Worm (Caenorhabditis elegans) whole organism, L4/young adult: ENCODE data around the gene C37H5.5.

Experiments
- W03F9.2 ChIP-seq: fragments of 150-350 bp; optimal IDR thresholded peaks from 2 replicates; lab custom pipeline; 2014; ENCODE audit warnings: missing biosample characterization, missing genetic modification characterization
- dao-5 ChIP-seq: sonication (generic microtip); optimal IDR thresholded peaks from 2 replicates; lab custom pipeline; 2016; ENCODE audit warnings: missing genotype, missing genetic modification characterization, moderate library complexity, missing compliant biosample characterization
- him-1 ChIP-seq: sonication (generic microtip); optimal IDR thresholded peaks from 2 replicates; lab custom pipeline; 2016; ENCODE audit warnings: missing genotype, missing genetic modification reagents, missing genetic modification characterization, missing compliant biosample characterization

The C37H5.5 gene

DNA sequence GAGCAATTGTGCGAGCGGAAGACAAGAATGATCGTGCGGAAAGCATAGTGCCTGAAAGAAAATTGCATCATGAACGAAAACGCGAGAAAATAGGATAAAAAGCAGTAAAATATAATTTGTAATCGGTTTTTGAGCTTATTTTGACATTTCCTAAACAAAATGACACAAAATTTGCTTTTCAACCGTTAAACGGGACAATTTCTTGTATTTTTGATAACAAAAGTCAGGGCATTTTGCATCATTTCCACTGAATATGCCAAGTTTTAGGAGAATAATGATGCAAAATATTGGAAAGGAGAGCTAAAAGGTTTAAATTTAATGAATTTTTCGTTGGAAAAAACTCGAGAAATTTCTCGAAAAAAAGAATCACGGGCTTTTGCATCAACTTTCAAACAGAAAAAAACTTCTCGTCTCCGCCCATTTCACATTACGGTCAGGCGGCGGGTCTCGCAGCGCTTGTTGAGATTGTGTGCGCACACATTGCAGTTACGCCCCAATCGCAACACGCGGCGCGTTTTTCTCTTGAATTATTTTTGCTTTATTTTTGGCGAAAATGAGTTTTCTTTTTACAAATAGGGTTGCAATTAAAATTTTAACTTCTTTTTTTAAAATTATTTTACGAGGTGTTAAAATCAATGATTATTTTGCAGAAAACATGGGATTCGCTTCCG, at the start of gene C37H5.5, which contains the start of gene hsp-6:
Gene C37H5.5 (plus strand): TSS at position 651 of the 671 bp plus-strand sequence.
Gene hsp-6 (minus strand): TSS at position 51 of the 671 bp plus-strand sequence.
- TF ChIP-seq dao-5, result no peak
- peak; percentile 14 for TF ChIP-seq him-1 (tag; lab: Kevin White, UChicago)
- TF ChIP-seq W03F9.2 (tag; lab: Kevin White, UChicago), result peak; percentile 93

DNA sequence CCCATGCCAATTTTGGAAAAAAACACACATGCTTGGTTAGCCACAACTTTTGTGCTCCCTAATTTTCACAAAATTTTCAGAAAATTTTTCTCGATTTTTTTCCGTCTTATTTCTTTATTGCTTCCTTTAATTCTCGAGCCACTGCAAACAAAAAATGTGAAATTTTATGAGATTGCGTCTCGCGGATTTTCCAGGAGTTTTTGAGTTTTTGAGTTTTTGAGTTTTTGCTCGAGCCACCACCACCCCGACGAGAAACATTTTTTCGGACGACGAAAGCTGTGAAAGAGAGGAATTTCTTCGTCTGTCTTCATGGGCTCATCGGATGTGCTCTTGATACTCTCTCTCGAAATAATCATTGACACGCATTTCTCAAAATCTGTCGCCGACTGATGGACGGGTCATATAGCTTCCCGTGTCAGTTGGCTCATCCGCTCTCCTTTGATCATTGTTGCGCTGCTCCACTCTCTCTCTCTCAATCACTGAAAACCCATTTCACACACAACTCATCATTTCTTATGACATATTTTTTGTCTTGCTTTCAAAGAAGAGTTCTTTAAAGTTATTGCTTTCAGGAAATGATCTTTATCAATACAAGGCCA, 49.7 kb upstream of the C37H5.5 start, which contains the start of gene C18G1.1:
Gene C18G1.1 (plus strand): TSS at position 573 of the 599 bp plus-strand sequence.
- no peak for TF ChIP-seq him-1 (tag; lab: Kevin White, UChicago)
- TF ChIP-seq dao-5, result no peak
- no peak for TF ChIP-seq W03F9.2 (tag; lab: Kevin White, UChicago)

DNA sequence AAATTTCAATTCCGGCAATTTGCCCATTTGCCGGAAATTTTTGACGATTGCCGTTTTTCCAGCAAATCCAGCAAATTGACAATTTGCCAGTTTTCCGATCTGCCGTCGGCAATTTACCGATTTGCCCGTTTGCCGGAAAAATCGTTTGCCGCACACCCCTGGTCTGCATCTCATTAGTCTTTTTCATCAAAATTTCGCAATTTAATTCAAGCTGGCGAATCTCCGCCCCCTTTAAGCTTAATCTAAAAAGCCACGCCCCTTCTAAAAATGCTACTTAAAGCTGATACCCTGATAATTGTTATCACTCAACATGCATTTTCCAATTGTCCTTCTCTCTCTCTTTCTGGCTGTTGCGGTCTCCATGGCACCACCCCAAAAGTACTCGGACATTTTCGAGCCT, 43.8 kb upstream of the C37H5.5 start, which contains the start of gene Y60C6A.1:
Gene Y60C6A.1 (plus strand): TSS at position 301 of the 400 bp plus-strand sequence.
- no peak for TF ChIP-seq dao-5
- no peak for TF ChIP-seq W03F9.2 (tag; lab: Kevin White, UChicago)
- TF ChIP-seq him-1 (tag; lab: Kevin White, UChicago), result no peak

DNA sequence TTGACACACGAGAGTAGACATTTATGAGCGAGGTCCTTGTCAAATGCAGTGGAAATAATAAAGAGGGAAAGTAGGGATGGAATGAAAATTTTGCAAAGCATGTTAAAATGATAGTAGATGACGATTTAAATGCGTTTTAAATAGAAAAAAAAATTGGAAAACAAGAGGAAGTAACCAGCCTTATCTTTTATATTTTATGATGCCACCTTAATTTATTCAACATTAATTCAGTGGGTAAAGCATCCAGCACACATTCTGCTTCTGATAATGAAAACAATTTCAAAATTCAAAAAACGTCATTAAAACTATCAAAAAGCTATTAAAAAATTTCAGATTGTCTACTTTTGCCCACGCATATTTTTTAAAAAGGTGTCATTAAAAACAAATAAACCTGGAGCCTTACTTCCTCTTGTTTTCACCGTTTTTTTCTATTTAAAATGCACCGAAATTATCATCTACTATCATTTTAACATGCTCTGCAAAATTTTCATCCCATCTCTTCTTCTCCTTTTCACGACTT, 41.8 kb upstream of the C37H5.5 start, which contains the start of the genes Y60C6A.2 and Y60C6A.3:
Gene Y60C6A.2 (minus strand): TSS at position 101 of the 520 bp plus-strand sequence.
Gene Y60C6A.3 (plus strand): TSS at position 470 of the 520 bp plus-strand sequence.
- TF ChIP-seq him-1 (tag; lab: Kevin White, UChicago) (no peak), dao-5 (no peak), W03F9.2 (tag; lab: Kevin White, UChicago) (no peak)

DNA sequence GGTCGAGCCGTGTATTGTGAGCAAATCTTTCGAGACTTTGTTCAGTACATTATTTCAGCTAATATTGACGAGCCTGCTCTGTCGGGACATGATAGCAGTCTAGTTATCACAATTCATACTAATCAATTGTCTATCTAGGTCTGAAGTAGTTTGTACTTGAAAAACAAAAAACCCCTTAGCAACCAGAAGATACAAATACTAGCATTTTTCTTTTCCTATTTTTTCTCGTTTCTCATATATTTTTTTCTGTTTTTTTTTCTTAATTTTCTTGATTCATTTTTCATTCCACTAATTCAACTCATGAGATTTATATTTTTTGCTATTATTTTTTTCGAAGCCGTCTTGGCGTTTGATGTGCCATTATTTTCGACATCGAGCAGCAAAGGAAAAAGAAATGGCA, 40.0 kb upstream of the C37H5.5 start, which contains the start of gene R02F11.9:
Gene R02F11.9 (plus strand): TSS at position 301 of the 400 bp plus-strand sequence.
- TF ChIP-seq dao-5, result no peak
- no peak for TF ChIP-seq W03F9.2 (tag; lab: Kevin White, UChicago)
- no peak for TF ChIP-seq him-1 (tag; lab: Kevin White, UChicago)

DNA sequence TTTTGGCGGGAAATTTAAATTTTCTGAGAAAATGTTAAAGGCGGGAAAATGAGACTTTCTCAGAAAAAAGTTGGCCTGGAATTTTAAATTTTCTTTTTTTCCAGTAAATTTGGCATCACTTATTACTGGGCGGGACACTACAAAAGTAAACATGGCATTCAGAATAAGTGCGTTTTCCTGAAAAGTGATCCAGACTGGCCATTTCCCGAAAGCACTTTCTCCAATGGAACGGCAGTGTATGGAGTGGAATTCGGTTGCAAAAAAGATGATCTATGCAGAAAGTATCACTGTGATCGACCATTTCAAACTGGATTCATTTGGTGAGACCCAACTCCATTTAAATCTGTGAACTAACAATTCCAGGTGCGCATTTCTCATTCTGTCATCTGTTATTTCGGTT, 39.3 kb upstream of the C37H5.5 start:
- TF ChIP-seq dao-5 (no peak), him-1 (tag; lab: Kevin White, UChicago) (no peak)

DNA sequence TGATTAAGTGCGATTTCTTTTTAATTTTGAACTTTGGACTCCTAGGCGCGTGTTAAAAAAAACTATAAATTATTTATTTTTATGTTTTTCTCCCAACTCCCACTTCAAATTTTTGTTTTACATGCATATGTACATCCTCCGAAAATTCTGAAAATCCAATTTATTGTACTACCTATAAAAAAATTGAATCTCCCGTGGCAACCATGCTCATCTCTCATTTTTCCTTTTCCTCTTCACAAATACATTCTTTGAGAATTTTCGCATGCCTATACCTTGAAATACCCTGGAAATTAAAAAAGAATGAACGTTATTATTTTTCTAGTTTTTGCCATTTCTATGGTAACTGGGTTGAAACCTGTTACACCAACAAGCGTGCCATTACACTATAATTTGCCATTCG, 38.3 kb upstream of the C37H5.5 start, which contains the start of gene R02F11.10:
Gene R02F11.10 (plus strand): TSS at position 301 of the 400 bp plus-strand sequence.
- no peak for TF ChIP-seq W03F9.2 (tag; lab: Kevin White, UChicago)
- no peak for TF ChIP-seq dao-5
- TF ChIP-seq him-1 (tag; lab: Kevin White, UChicago), result no peak

DNA sequence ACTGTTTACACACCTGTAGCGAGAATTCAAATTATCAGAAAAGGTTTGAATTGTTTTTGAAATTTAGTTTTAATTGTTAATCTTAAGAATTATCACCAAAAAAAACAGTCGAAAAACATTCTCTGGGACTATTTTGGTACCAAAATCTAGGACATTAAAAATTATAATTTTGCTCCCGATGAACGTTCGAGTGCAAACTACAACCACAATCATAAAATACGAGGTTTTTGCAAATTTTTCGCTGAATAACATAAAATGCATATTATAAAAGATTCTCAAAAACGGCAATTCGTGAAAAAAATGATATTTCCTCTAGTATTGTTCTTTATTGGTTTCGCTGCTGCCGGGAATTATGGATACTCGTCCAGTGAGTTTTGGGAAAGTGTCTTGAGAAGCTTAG, 36.8 kb upstream of the C37H5.5 start, which contains the start of gene R02F11.12:
Gene R02F11.12 (plus strand): TSS at position 301 of the 400 bp plus-strand sequence.
- TF ChIP-seq him-1 (tag; lab: Kevin White, UChicago), result no peak
- no peak for TF ChIP-seq dao-5
- TF ChIP-seq W03F9.2 (tag; lab: Kevin White, UChicago), result no peak

DNA sequence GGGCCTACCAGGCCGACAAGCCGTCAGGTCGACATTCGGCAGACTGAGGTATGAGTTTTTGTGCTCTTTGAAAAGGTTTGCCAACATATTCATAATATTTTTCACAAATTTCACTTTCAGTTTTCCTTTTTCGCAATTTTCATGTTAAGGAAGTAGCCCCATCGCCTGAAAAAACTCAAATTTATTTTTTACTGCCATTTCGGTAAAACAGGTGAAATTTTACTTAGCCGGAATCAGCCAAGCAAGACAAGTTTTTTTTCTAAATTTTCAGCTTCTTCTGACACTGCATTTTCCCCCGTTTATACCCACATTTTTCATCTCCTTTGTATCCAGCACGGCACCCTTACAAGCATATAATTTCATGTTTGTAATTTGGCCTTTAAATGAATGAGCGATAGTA, 35.6 kb upstream of the C37H5.5 start, which contains the start of gene R02F11.11:
Gene R02F11.11 (plus strand): TSS at position 301 of the 400 bp plus-strand sequence.
- TF ChIP-seq him-1 (tag; lab: Kevin White, UChicago) (no peak), W03F9.2 (tag; lab: Kevin White, UChicago) (no peak), dao-5 (no peak)

DNA sequence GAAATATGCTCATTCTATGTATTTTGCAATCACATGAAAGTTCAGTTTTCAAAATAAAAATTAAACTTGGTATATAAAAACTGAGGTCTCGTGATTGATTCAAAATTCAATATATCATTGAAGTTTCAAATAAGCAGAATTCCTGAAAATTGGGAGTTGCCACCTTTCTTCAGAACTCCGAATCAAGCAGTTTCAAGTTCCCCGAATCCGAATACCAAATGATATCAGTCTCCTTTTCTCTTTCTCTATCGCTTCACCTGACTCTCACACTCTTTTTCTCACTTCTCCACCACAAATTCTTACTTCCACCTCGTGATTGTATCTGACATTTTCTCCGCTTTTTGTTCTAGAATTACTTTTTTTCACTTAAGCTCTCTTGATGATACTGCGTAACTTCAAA, 32.9 kb upstream of the C37H5.5 start, which contains the start of gene R02F11.2:
Gene R02F11.2 (plus strand): TSS at position 292 of the 400 bp plus-strand sequence.
- TF ChIP-seq W03F9.2 (tag; lab: Kevin White, UChicago) (no peak), dao-5 (no peak), him-1 (tag; lab: Kevin White, UChicago) (no peak)

DNA sequence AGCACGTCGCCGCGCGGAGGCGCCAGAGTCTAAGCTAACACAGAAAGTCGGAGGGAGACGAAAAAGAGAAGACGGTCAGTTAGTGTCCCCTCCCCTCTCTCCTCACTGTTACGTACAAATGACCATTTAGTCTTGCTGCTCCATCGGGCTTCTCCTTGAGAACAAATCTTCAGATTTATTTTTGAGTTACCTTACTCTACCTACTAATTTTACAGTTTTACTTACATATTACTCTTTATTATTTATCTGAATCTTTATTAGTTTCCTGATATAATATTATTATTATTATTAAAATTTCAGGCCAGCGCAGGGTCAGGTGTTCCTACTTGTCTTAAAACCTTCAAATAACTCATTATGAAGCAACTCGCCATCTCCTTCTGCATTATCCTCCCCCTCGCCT, 26.4 kb upstream of the C37H5.5 start, which contains the start of gene R02F11.1:
Gene R02F11.1 (plus strand): TSS at position 301 of the 400 bp plus-strand sequence.
- no peak for TF ChIP-seq him-1 (tag; lab: Kevin White, UChicago)
- no peak for TF ChIP-seq W03F9.2 (tag; lab: Kevin White, UChicago)
- no peak for TF ChIP-seq dao-5

DNA sequence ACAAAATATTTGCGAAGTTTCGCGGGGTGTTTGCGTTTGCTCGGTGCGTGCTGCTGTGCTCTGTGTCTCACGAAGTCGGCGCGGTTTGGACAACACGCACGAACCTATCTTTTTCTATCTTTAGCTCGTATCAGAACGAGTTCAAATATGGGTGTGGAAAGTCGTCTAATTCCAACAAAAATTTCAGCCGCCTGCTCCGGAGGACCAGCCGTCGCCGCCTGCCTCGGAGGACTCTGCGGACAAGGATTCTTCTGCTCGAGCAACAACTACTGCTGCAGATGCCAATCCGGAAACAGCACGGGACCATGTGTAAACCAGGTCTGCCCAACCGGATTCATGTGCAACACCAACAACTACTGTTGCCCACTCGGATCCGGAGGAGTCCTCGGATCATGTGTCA, 25.2 kb upstream of the C37H5.5 start:
- TF ChIP-seq dao-5 (no peak), him-1 (tag; lab: Kevin White, UChicago) (no peak), W03F9.2 (tag; lab: Kevin White, UChicago) (no peak)

DNA sequence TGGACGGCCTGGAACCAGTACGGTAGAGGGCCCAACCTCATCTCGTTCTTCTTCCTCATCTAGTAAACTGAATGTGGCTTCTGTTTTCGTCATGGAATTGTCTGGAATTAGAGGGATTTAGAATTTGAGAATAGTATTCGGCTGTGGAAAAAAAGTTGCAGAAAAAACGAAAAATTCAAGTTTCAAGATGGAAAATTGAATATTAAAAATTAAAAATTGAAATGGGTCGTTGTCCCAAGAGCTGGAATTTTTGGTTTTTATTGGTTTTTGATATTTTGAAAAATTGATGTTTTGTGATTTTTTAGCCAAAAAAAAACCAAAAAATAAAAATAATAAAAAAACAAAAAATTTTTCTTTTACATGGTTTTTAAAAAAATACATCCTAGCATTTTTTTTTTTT, 21.3 kb upstream of the C37H5.5 start, which contains the start of gene R02F11.3:
Gene R02F11.3 (minus strand): TSS at position 101 of the 400 bp plus-strand sequence.
- TF ChIP-seq him-1 (tag; lab: Kevin White, UChicago), result no peak
- TF ChIP-seq W03F9.2 (tag; lab: Kevin White, UChicago), result no peak
- no peak for TF ChIP-seq dao-5
